Fruit fly (Drosophila melanogaster) whole organism, embryonic: Measurements from ENCODE around the gene Nse4.
A peak's percentile ranks its signal among the peaks of the same experiment; 100 is the strongest.

ENCODE experiments used
- Atf-2 ChIP-seq: fragments of 200-800 bp; sonication (Bioruptor generic); optimal IDR thresholded peaks from 2 replicates; lab custom pipeline; 2016; ENCODE audit warnings: missing biosample characterization, missing genetic modification characterization
- Atf6 ChIP-seq: fragments of 200-800 bp; sonication (Bioruptor generic); IDR thresholded peaks from 2 replicates; pipeline ENCODE4 v1.3.6; 2022; ENCODE audit warnings: missing biosample characterization, missing genetic modification characterization
- Bdp1 ChIP-seq: fragments of 200-800 bp; sonication (Bioruptor generic); optimal IDR thresholded peaks from 3 replicates; lab custom pipeline; 2016; ENCODE audit warnings: missing biosample characterization, missing genetic modification characterization
- CG10209 ChIP-seq: fragments of 200-800 bp; sonication (Bioruptor generic); optimal IDR thresholded peaks from 3 replicates; lab custom pipeline; 2017; ENCODE audit warnings: missing biosample characterization, mild to moderate bottlenecking, missing genetic modification characterization, missing genetic modification reagents
- CG14710 ChIP-seq: fragments of 200-800 bp; sonication (Bioruptor generic); optimal IDR thresholded peaks from 3 replicates; lab custom pipeline; 2019; ENCODE audit warnings: missing biosample characterization, mild to moderate bottlenecking, missing genetic modification characterization, moderate library complexity
- CG17612 ChIP-seq: fragments of 200-800 bp; sonication (Bioruptor generic); IDR thresholded peaks from 2 replicates; pipeline ENCODE4 v1.3.6; 2022; ENCODE audit warnings: missing biosample characterization, missing genetic modification characterization
- CG17829 ChIP-seq: fragments of 200-800 bp; optimal IDR thresholded peaks from 2 replicates; lab custom pipeline; 2019; ENCODE audit warnings: missing biosample characterization, mild to moderate bottlenecking, missing genetic modification characterization, moderate library complexity
- CG18476 ChIP-seq: fragments of 200-800 bp; sonication (Bioruptor generic); optimal IDR thresholded peaks from 2 replicates; lab custom pipeline; 2016; ENCODE audit warnings: missing biosample characterization, mild to moderate bottlenecking, missing genetic modification characterization
- CG43689 ChIP-seq: fragments of 200-800 bp; sonication (Bioruptor generic); IDR thresholded peaks from 2 replicates; pipeline ENCODE4 v1.3.6; 2022; ENCODE audit warnings: missing biosample characterization, missing genetic modification characterization
- CG4404 ChIP-seq: fragments of 200-800 bp; sonication (Bioruptor generic); IDR thresholded peaks from 2 replicates; pipeline ENCODE4 v1.3.6; 2022; ENCODE audit warnings: missing biosample characterization, missing genetic modification characterization
- CG4424 ChIP-seq: fragments of 200-800 bp; sonication (Bioruptor generic); optimal IDR thresholded peaks from 3 replicates; lab custom pipeline; 2016; ENCODE audit warnings: missing biosample characterization, missing genetic modification characterization
- CG5180 ChIP-seq: fragments of 200-800 bp; sonication (Bioruptor generic); optimal IDR thresholded peaks from 3 replicates; lab custom pipeline; 2017; ENCODE audit warnings: missing biosample characterization, missing genetic modification characterization, mild to moderate bottlenecking, moderate library complexity, missing genetic modification reagents
- CG9797 ChIP-seq: fragments of 200-800 bp; sonication (Bioruptor generic); optimal IDR thresholded peaks from 3 replicates; lab custom pipeline; 2018; ENCODE audit warnings: missing biosample characterization, mild to moderate bottlenecking, missing genetic modification characterization
- CG9876 ChIP-seq: fragments of 200-800 bp; sonication (Bioruptor generic); optimal IDR thresholded peaks from 2 replicates; lab custom pipeline; 2016; ENCODE audit warnings: missing biosample characterization, missing genetic modification characterization
- CkIIα-i1 ChIP-seq: fragments of 200-800 bp; sonication (Bioruptor generic); IDR thresholded peaks from 2 replicates; pipeline ENCODE4 v1.3.6; 2022; ENCODE audit warnings: missing biosample characterization, missing genetic modification characterization
- D19B ChIP-seq: fragments of 200-800 bp; sonication (Bioruptor generic); optimal IDR thresholded peaks from 2 replicates; lab custom pipeline; 2017; ENCODE audit warnings: missing biosample characterization, mild to moderate bottlenecking, missing genetic modification characterization
- Dip3 ChIP-seq: fragments of 200-800 bp; sonication (Bioruptor generic); optimal IDR thresholded peaks from 3 replicates; lab custom pipeline; 2016; ENCODE audit warnings: missing biosample characterization, missing genetic modification characterization
- Doc3 ChIP-seq: fragments of 200-800 bp; sonication (Bioruptor generic); IDR thresholded peaks from 3 replicates; pipeline ENCODE4 v1.3.6; 2022; ENCODE audit warnings: missing biosample characterization, missing genetic modification characterization; ENCODE audit not compliant: partially characterized antibody
- Gug ChIP-seq: fragments of 200-800 bp; sonication (Bioruptor generic); IDR thresholded peaks from 4 replicates; pipeline ENCODE4 v1.3.6; 2022; ENCODE audit warnings: missing biosample characterization, missing genetic modification characterization
- H15 ChIP-seq: fragments of 200-800 bp; sonication (Bioruptor generic); IDR thresholded peaks from 3 replicates; pipeline ENCODE4 v1.3.6; 2022; ENCODE audit warnings: missing biosample characterization, missing genetic modification characterization
- Hand ChIP-seq: fragments of 200-800 bp; sonication (Bioruptor generic); optimal IDR thresholded peaks from 2 replicates; lab custom pipeline; 2017; ENCODE audit warnings: mild to moderate bottlenecking, missing biosample characterization, missing genetic modification reagents, missing genetic modification characterization
- Hsf ChIP-seq: fragments of 200-800 bp; sonication (Bioruptor generic); optimal IDR thresholded peaks from 3 replicates; lab custom pipeline; 2016; ENCODE audit warnings: missing biosample characterization, missing genetic modification characterization
- NK7.1 ChIP-seq: fragments of 200-800 bp; sonication (Bioruptor generic); optimal IDR thresholded peaks from 3 replicates; lab custom pipeline; 2016; ENCODE audit warnings: missing biosample characterization, missing genetic modification characterization
- Nf-YA ChIP-seq: fragments of 200-800 bp; sonication (Bioruptor generic); IDR thresholded peaks from 2 replicates; pipeline ENCODE4 v1.3.6; 2022; ENCODE audit warnings: missing biosample characterization, missing genetic modification characterization
- Ravus ChIP-seq: fragments of 200-800 bp; sonication (Bioruptor generic); IDR thresholded peaks from 2 replicates; pipeline ENCODE4 v1.3.6; 2022; ENCODE audit warnings: missing biosample characterization, missing genetic modification characterization
- Rfx ChIP-seq: fragments of 200-800 bp; sonication (Bioruptor generic); IDR thresholded peaks from 2 replicates; pipeline ENCODE4 v1.3.6; 2022; ENCODE audit warnings: missing biosample characterization, missing genetic modification characterization
- Sox102F ChIP-seq: fragments of 200-800 bp; sonication (Bioruptor generic); optimal IDR thresholded peaks from 2 replicates; lab custom pipeline; 2018; ENCODE audit warnings: missing biosample characterization, mild to moderate bottlenecking, missing genetic modification characterization, moderate library complexity
- ac ChIP-seq: fragments of 200-800 bp; sonication (Bioruptor generic); optimal IDR thresholded peaks from 3 replicates; lab custom pipeline; 2017; ENCODE audit warnings: missing biosample characterization, mild to moderate bottlenecking, missing genetic modification characterization
- aop ChIP-seq: fragments of 200-800 bp; sonication (Bioruptor generic); IDR thresholded peaks from 2 replicates; pipeline ENCODE4 v1.3.6; 2022; ENCODE audit warnings: missing biosample characterization, missing genetic modification characterization
- bbx ChIP-seq: fragments of 200-800 bp; sonication (Bioruptor generic); IDR thresholded peaks from 2 replicates; pipeline ENCODE4 v1.3.6; 2022; ENCODE audit warnings: missing biosample characterization, missing genetic modification characterization; ENCODE audit not compliant: partially characterized antibody
- br ChIP-seq: fragments of >200 bp; optimal IDR thresholded peaks from 2 replicates; lab custom pipeline; 2017
- bsh ChIP-seq, 2 experiments: fragments of 200-800 bp; sonication (Bioruptor generic); optimal IDR thresholded peaks; 2 replicates each; lab custom pipeline; 2017 to 2018; ENCODE audit warnings: mild to moderate bottlenecking in 2 of 2, missing biosample characterization in 2 of 2, missing genetic modification characterization in 2 of 2, moderate library complexity in 1 of 2
- caup ChIP-seq: fragments of 200-800 bp; sonication (Bioruptor generic); optimal IDR thresholded peaks from 3 replicates; lab custom pipeline; 2017; ENCODE audit warnings: missing biosample characterization, mild to moderate bottlenecking, missing genetic modification characterization, moderate library complexity; ENCODE audit not compliant: severe bottlenecking
- da ChIP-seq: fragments of 200-800 bp; sonication (Bioruptor generic); optimal IDR thresholded peaks from 2 replicates; lab custom pipeline; 2016; ENCODE audit warnings: missing biosample characterization, missing genetic modification characterization
- dan ChIP-seq: fragments of 200-800 bp; sonication (Bioruptor generic); IDR thresholded peaks from 2 replicates; pipeline ENCODE4 v1.3.6; 2022; ENCODE audit warnings: missing biosample characterization, missing genetic modification characterization
- dm ChIP-seq: fragments of 200-800 bp; sonication (Bioruptor generic); optimal IDR thresholded peaks from 3 replicates; lab custom pipeline; 2016; ENCODE audit warnings: missing biosample characterization, missing genetic modification characterization
- dysf ChIP-seq: fragments of 200-800 bp; sonication (Bioruptor generic); IDR thresholded peaks from 3 replicates; pipeline ENCODE4 v1.3.6; 2022; ENCODE audit warnings: missing biosample characterization, missing genetic modification characterization
- ftz-f1 ChIP-seq: fragments of 200-800 bp; sonication (Bioruptor generic); optimal IDR thresholded peaks from 2 replicates; lab custom pipeline; 2016; ENCODE audit warnings: missing biosample characterization, missing genetic modification characterization
- gro ChIP-seq: fragments of 200-800 bp; sonication (Bioruptor generic); optimal IDR thresholded peaks from 2 replicates; lab custom pipeline; 2016; ENCODE audit warnings: missing biosample characterization, missing genetic modification characterization
- gsb-n ChIP-seq: fragments of 200-800 bp; sonication (Bioruptor generic); optimal IDR thresholded peaks from 3 replicates; lab custom pipeline; 2018; ENCODE audit warnings: missing biosample characterization, mild to moderate bottlenecking, missing genetic modification characterization
- her ChIP-seq: fragments of 200-800 bp; sonication (Bioruptor generic); optimal IDR thresholded peaks from 2 replicates; lab custom pipeline; 2016; ENCODE audit warnings: missing biosample characterization, missing genetic modification characterization
- insv ChIP-seq, 2 experiments: fragments of 200-800 bp; sonication (Bioruptor generic); optimal IDR thresholded peaks; 3 replicates each; lab custom pipeline; 2016 to 2018; ENCODE audit warnings: missing biosample characterization in 2 of 2, missing genetic modification characterization in 2 of 2
- klu ChIP-seq: fragments of 200-800 bp; sonication (Bioruptor generic); IDR thresholded peaks from 2 replicates; pipeline ENCODE4 v1.3.6; 2022; ENCODE audit warnings: missing biosample characterization, missing genetic modification characterization
- nmo ChIP-seq: fragments of 200-800 bp; sonication (Bioruptor generic); optimal IDR thresholded peaks from 2 replicates; lab custom pipeline; 2018; ENCODE audit warnings: missing biosample characterization, mild to moderate bottlenecking, missing genetic modification characterization, moderate library complexity
- stc ChIP-seq: fragments of 200-800 bp; sonication (Bioruptor generic); IDR thresholded peaks from 2 replicates; pipeline ENCODE4 v1.3.6; 2022; ENCODE audit warnings: missing biosample characterization, missing genetic modification characterization
- sug ChIP-seq: fragments of 200-800 bp; optimal IDR thresholded peaks from 2 replicates; lab custom pipeline; 2019; ENCODE audit warnings: missing biosample characterization, mild to moderate bottlenecking, missing genetic modification characterization, moderate library complexity
- toy ChIP-seq: fragments of 200-800 bp; sonication (Bioruptor generic); IDR thresholded peaks from 2 replicates; pipeline ENCODE4 v1.3.6; 2022; ENCODE audit warnings: missing biosample characterization, missing genetic modification characterization
- trem ChIP-seq: fragments of 200-800 bp; optimal IDR thresholded peaks from 3 replicates; lab custom pipeline; 2019; ENCODE audit warnings: missing biosample characterization, mild to moderate bottlenecking, missing genetic modification characterization, moderate library complexity
- unc-4 ChIP-seq: fragments of 200-800 bp; sonication (Bioruptor generic); IDR thresholded peaks from 2 replicates; pipeline ENCODE4 v1.3.6; 2022; ENCODE audit warnings: missing biosample characterization, missing genetic modification characterization; ENCODE audit not compliant: partially characterized antibody
- vnd ChIP-seq: fragments of 200-800 bp; sonication (Bioruptor generic); IDR thresholded peaks from 3 replicates; pipeline ENCODE4 v1.3.6; 2022; ENCODE audit warnings: missing biosample characterization, missing genetic modification characterization; ENCODE audit not compliant: partially characterized antibody
- wek ChIP-seq: fragments of 200-800 bp; sonication (Bioruptor generic); optimal IDR thresholded peaks from 3 replicates; lab custom pipeline; 2018; ENCODE audit warnings: missing biosample characterization, mild to moderate bottlenecking, missing genetic modification characterization, moderate library complexity
- zfh1 ChIP-seq: fragments of 200-800 bp; sonication (Bioruptor generic); IDR thresholded peaks from 3 replicates; pipeline ENCODE4 v1.3.6; 2022; ENCODE audit warnings: missing biosample characterization, missing genetic modification characterization

The Nse4 gene

dm6 chr2L:10435606-10436160, 3.6 kb upstream of the Nse4 start, which contains the start of the genes TBC1D16 and holn1 (continued):
- TF ChIP-seq bbx (peak; percentile 30; the same call in 1 of the 2 replicates), CG43689 (GFP tag; lab: Robert Waterston, UW) (no peak), aop (no peak), sug (tag; lab: Kevin White, UChicago) (no peak), dm (GFP tag; lab: Kevin White, UChicago) (no peak), toy (GFP tag; lab: Robert Waterston, UW) (no peak), Dip3 (GFP tag; lab: Kevin White, UChicago) (no peak), nmo (GFP tag; lab: Kevin White, UChicago) (peak; percentile 15), wek (GFP tag; lab: Kevin White, UChicago) (no peak), br (lab: Kevin White, UChicago) (no peak), Hsf (no peak), her (GFP tag; lab: Kevin White, UChicago) (no peak), CG17829 (tag; lab: Kevin White, UChicago) (peak; percentile 12), CG17612 (GFP tag; lab: Robert Waterston, UW) (no peak), Hand (GFP tag; lab: Kevin White, UChicago) (no peak), Rfx (no peak), trem (tag; lab: Kevin White, UChicago) (peak; percentile 35), Gug (GFP tag; lab: Robert Waterston, UW) (no peak), CG10209 (GFP tag; lab: Kevin White, UChicago) (no peak), CG5180 (GFP tag; lab: Kevin White, UChicago) (no peak), CG14710 (tag; lab: Kevin White, UChicago) (peak; percentile 37), CG18476 (GFP tag; lab: Kevin White, UChicago) (no peak), caup (no peak), CG9797 (GFP tag; lab: Kevin White, UChicago) (no peak), H15 (GFP tag; lab: Robert Waterston, UW) (no peak), Nf-YA (no peak), Bdp1 (GFP tag; lab: Kevin White, UChicago) (no peak), da (no peak), gro (no peak), dan (no peak), CG9876 (GFP tag; lab: Kevin White, UChicago) (no peak), dysf (no peak), unc-4 (GFP tag; lab: Robert Waterston, UW) (peak; percentile 64), bsh (GFP tag; optimal IDR thresholded peaks at IDR 0.05; lab: Kevin White, UChicago) (no peak), gsb-n (tag; lab: Kevin White, UChicago) (no peak), Atf6 (no peak), CG4404 (GFP tag; lab: Robert Waterston, UW) (no peak), NK7.1 (GFP tag; lab: Kevin White, UChicago) (no peak), Sox102F (GFP tag; lab: Kevin White, UChicago) (no peak), Ravus (no peak), zfh1 (GFP tag; lab: Robert Waterston, UW) (no peak), Doc3 (GFP tag; lab: Robert Waterston, UW) (peak; percentile 27; the same call in 1 of the 3 replicates), Atf-2 (GFP tag; lab: Kevin White, UChicago) (no peak), klu (GFP tag; lab: Robert Waterston, UW) (no peak), CkIIα-i1 (GFP tag; lab: Robert Waterston, UW) (no peak), stc (GFP tag; lab: Robert Waterston, UW) (no peak), CG4424 (GFP tag; lab: Kevin White, UChicago) (no peak), insv (GFP tag; optimal IDR thresholded peaks at IDR 0.05; lab: Kevin White, UChicago) (no peak), D19B (GFP tag; lab: Kevin White, UChicago) (no peak), vnd (no peak), ac (GFP tag; lab: Kevin White, UChicago) (no peak), ftz-f1 (GFP tag; lab: Kevin White, UChicago) (no peak)
